Fruit fly (Drosophila melanogaster) whole organism, adult: ENCODE measurements around the gene Gr66a.

Source experiments
- CG11617 ChIP-seq: fragments of 200-800 bp; sonication (Bioruptor generic); optimal IDR thresholded peaks from 2 replicates; lab custom pipeline; 2017; ENCODE audit warnings: mild to moderate bottlenecking, missing biosample characterization, missing genetic modification reagents, missing genetic modification characterization
- CG1620 ChIP-seq: fragments of 200-800 bp; sonication (Bioruptor generic); optimal IDR thresholded peaks from 2 replicates; lab custom pipeline; 2016; ENCODE audit warnings: missing biosample characterization, missing genetic modification characterization
- CG33017 ChIP-seq: fragments of 200-800 bp; sonication (Bioruptor generic); optimal IDR thresholded peaks from 2 replicates; lab custom pipeline; 2018; ENCODE audit warnings: missing biosample characterization, mild to moderate bottlenecking, missing genetic modification characterization, moderate library complexity
- bab1 ChIP-seq: fragments of 200-800 bp; sonication (Bioruptor generic); optimal IDR thresholded peaks from 3 replicates; lab custom pipeline; 2019; ENCODE audit warnings: missing biosample characterization, mild to moderate bottlenecking, missing genetic modification characterization, moderate library complexity
- toe ChIP-seq: fragments of 200-800 bp; sonication (Bioruptor generic); optimal IDR thresholded peaks from 2 replicates; lab custom pipeline; 2016; ENCODE audit warnings: missing biosample characterization, missing genetic modification characterization

dm6 chr3L:8296941-8297340, 9.8 kb downstream of the Gr66a start, which contains the start of gene Rab19:
- TF ChIP-seq CG33017 (tag; lab: Kevin White, UChicago), result no peak
- no peak for TF ChIP-seq toe (GFP tag; lab: Kevin White, UChicago)
- TF ChIP-seq bab1, result peak; percentile 0
- no peak for TF ChIP-seq CG1620
- TF ChIP-seq CG11617, result no peak
